Fruit fly (Drosophila melanogaster) whole organism, embryonic: ENCODE data around the gene Grip75.

Source experiments
- Antp ChIP-seq: fragments of 200-800 bp; sonication (Bioruptor generic); optimal IDR thresholded peaks from 3 replicates; lab custom pipeline; 2016; ENCODE audit warnings: missing biosample characterization, missing genetic modification characterization
- Asciz ChIP-seq: fragments of 200-800 bp; sonication (Bioruptor generic); optimal IDR thresholded peaks from 2 replicates; lab custom pipeline; 2017; ENCODE audit warnings: missing biosample characterization, mild to moderate bottlenecking, missing genetic modification characterization, missing genetic modification reagents
- BtbVII ChIP-seq: fragments of 200-800 bp; sonication (Bioruptor generic); optimal IDR thresholded peaks from 3 replicates; lab custom pipeline; 2017; ENCODE audit warnings: missing biosample characterization, mild to moderate bottlenecking, missing genetic modification characterization
- CG1024 ChIP-seq: fragments of 200-800 bp; sonication (Bioruptor generic); IDR thresholded peaks from 2 replicates; pipeline ENCODE4 v1.3.6; 2022; ENCODE audit warnings: missing biosample characterization, missing genetic modification characterization
- CG1603 ChIP-seq: fragments of 200-800 bp; sonication (Bioruptor generic); optimal IDR thresholded peaks from 2 replicates; lab custom pipeline; 2019; ENCODE audit warnings: missing biosample characterization, mild to moderate bottlenecking, missing genetic modification characterization, moderate library complexity
- CG17385 ChIP-seq: fragments of 200-800 bp; sonication (Bioruptor generic); optimal IDR thresholded peaks from 3 replicates; lab custom pipeline; 2018; ENCODE audit warnings: missing biosample characterization, mild to moderate bottlenecking, missing genetic modification characterization
- CG18262 ChIP-seq: fragments of 200-800 bp; optimal IDR thresholded peaks from 3 replicates; lab custom pipeline; 2019; ENCODE audit warnings: missing biosample characterization, mild to moderate bottlenecking, missing genetic modification characterization, moderate library complexity
- CG18619 ChIP-seq: fragments of 200-800 bp; sonication (Bioruptor generic); optimal IDR thresholded peaks from 3 replicates; lab custom pipeline; 2017; ENCODE audit warnings: missing biosample characterization, mild to moderate bottlenecking, missing genetic modification characterization
- CG3065 ChIP-seq: fragments of 200-800 bp; sonication (Bioruptor generic); optimal IDR thresholded peaks from 2 replicates; lab custom pipeline; 2016; ENCODE audit warnings: missing biosample characterization, missing genetic modification characterization
- CG31441 ChIP-seq: fragments of 200-800 bp; sonication (Bioruptor generic); IDR thresholded peaks from 2 replicates; pipeline ENCODE4 v1.3.6; 2022; ENCODE audit warnings: missing biosample characterization, missing genetic modification characterization
- CG3281 ChIP-seq: fragments of 200-800 bp; sonication (Bioruptor generic); optimal IDR thresholded peaks from 3 replicates; lab custom pipeline; 2017; ENCODE audit warnings: missing biosample characterization, mild to moderate bottlenecking, missing genetic modification characterization
- CG34422 ChIP-seq: fragments of 200-800 bp; sonication (Bioruptor generic); IDR thresholded peaks from 3 replicates; pipeline ENCODE4 v1.3.6; 2022; ENCODE audit warnings: missing biosample characterization, missing genetic modification characterization
- CG3847 ChIP-seq: fragments of 200-800 bp; sonication (Bioruptor generic); IDR thresholded peaks from 2 replicates; pipeline ENCODE4 v1.3.6; 2022; ENCODE audit warnings: missing biosample characterization, missing genetic modification characterization
- CG7372 ChIP-seq: fragments of 200-800 bp; sonication (Bioruptor generic); IDR thresholded peaks from 2 replicates; pipeline ENCODE4 v1.3.6; 2022; ENCODE audit warnings: missing biosample characterization, missing genetic modification characterization
- CG7786 ChIP-seq: fragments of 200-800 bp; sonication (Bioruptor generic); optimal IDR thresholded peaks from 2 replicates; lab custom pipeline; 2016; ENCODE audit warnings: missing biosample characterization, missing genetic modification characterization
- CG7928 ChIP-seq: fragments of 200-800 bp; sonication (Bioruptor generic); optimal IDR thresholded peaks from 2 replicates; lab custom pipeline; 2017; ENCODE audit warnings: missing biosample characterization, mild to moderate bottlenecking, missing genetic modification characterization
- CG8089 ChIP-seq: fragments of 200-800 bp; sonication (Bioruptor generic); optimal IDR thresholded peaks from 3 replicates; lab custom pipeline; 2016; ENCODE audit warnings: missing biosample characterization, missing genetic modification characterization
- Doc3 ChIP-seq: fragments of 200-800 bp; sonication (Bioruptor generic); IDR thresholded peaks from 3 replicates; pipeline ENCODE4 v1.3.6; 2022; ENCODE audit warnings: missing biosample characterization, missing genetic modification characterization; ENCODE audit not compliant: partially characterized antibody
- Elba2 ChIP-seq: fragments of 200-800 bp; sonication (Bioruptor generic); optimal IDR thresholded peaks from 3 replicates; lab custom pipeline; 2016; ENCODE audit warnings: missing biosample characterization, missing genetic modification characterization
- HLH54F ChIP-seq: fragments of 200-800 bp; sonication (Bioruptor generic); optimal IDR thresholded peaks from 3 replicates; lab custom pipeline; 2016; ENCODE audit warnings: missing biosample characterization, missing genetic modification characterization
- Hand ChIP-seq: fragments of 200-800 bp; sonication (Bioruptor generic); optimal IDR thresholded peaks from 2 replicates; lab custom pipeline; 2017; ENCODE audit warnings: mild to moderate bottlenecking, missing biosample characterization, missing genetic modification reagents, missing genetic modification characterization
- HmgZ ChIP-seq: fragments of 200-800 bp; sonication (Bioruptor generic); optimal IDR thresholded peaks from 2 replicates; lab custom pipeline; 2018; ENCODE audit warnings: missing biosample characterization, mild to moderate bottlenecking, missing genetic modification characterization
- Hr3 ChIP-seq: fragments of 200-800 bp; sonication (Bioruptor generic); optimal IDR thresholded peaks from 3 replicates; lab custom pipeline; 2016; ENCODE audit warnings: missing biosample characterization, missing genetic modification characterization
- Hr51 ChIP-seq, 2 experiments: fragments of 200-800 bp; sonication (Bioruptor generic); optimal IDR thresholded peaks; 2 replicates in 1 of 2; 3 replicates in 1 of 2; lab custom pipeline; 2016 to 2018; ENCODE audit warnings: missing biosample characterization in 2 of 2, missing genetic modification characterization in 2 of 2, mild to moderate bottlenecking in 1 of 2, moderate library complexity in 1 of 2
- Lpt ChIP-seq: fragments of >200 bp; optimal IDR thresholded peaks from 2 replicates; lab custom pipeline; 2018; ENCODE audit warnings: missing biosample characterization, missing genetic modification characterization
- NfI ChIP-seq: fragments of 200-800 bp; sonication (Bioruptor generic); optimal IDR thresholded peaks from 3 replicates; lab custom pipeline; 2018; ENCODE audit warnings: missing biosample characterization, mild to moderate bottlenecking, missing genetic modification characterization, moderate library complexity
- Sox100B ChIP-seq: fragments of 200-800 bp; sonication (Bioruptor generic); optimal IDR thresholded peaks from 3 replicates; lab custom pipeline; 2018; ENCODE audit warnings: missing biosample characterization, mild to moderate bottlenecking, missing genetic modification characterization
- Vsx1 ChIP-seq: fragments of 200-800 bp; sonication (Bioruptor generic); optimal IDR thresholded peaks from 2 replicates; lab custom pipeline; 2017; ENCODE audit warnings: missing biosample characterization, mild to moderate bottlenecking, missing genetic modification characterization, missing genetic modification reagents
- bcd ChIP-seq: fragments of 200-800 bp; sonication (Bioruptor generic); optimal IDR thresholded peaks from 2 replicates; lab custom pipeline; 2017; ENCODE audit warnings: missing biosample characterization, mild to moderate bottlenecking, missing genetic modification characterization
- btn ChIP-seq: fragments of 200-800 bp; sonication (Bioruptor generic); optimal IDR thresholded peaks from 2 replicates; lab custom pipeline; 2016; ENCODE audit warnings: missing biosample characterization, missing genetic modification characterization
- chm ChIP-seq: fragments of 200-800 bp; sonication (Bioruptor generic); IDR thresholded peaks from 2 replicates; pipeline ENCODE4 v1.3.6; 2022; ENCODE audit warnings: missing biosample characterization, missing genetic modification characterization
- da ChIP-seq: fragments of 200-800 bp; sonication (Bioruptor generic); optimal IDR thresholded peaks from 2 replicates; lab custom pipeline; 2016; ENCODE audit warnings: missing biosample characterization, missing genetic modification characterization
- dm ChIP-seq: fragments of 200-800 bp; sonication (Bioruptor generic); optimal IDR thresholded peaks from 3 replicates; lab custom pipeline; 2016; ENCODE audit warnings: missing biosample characterization, missing genetic modification characterization
- dmrt11E ChIP-seq: fragments of 200-800 bp; sonication (Bioruptor generic); optimal IDR thresholded peaks from 3 replicates; lab custom pipeline; 2018; ENCODE audit warnings: missing biosample characterization, mild to moderate bottlenecking, missing genetic modification characterization, moderate library complexity
- eve ChIP-seq, 2 experiments: fragments of >200 bp; optimal IDR thresholded peaks; 2 replicates each; lab custom pipeline; 2017; ENCODE audit warnings: missing biosample characterization in 2 of 2, missing genetic modification characterization in 2 of 2
- ham ChIP-seq: fragments of 200-800 bp; sonication (Bioruptor generic); IDR thresholded peaks from 2 replicates; pipeline ENCODE4 v1.3.6; 2022; ENCODE audit warnings: missing biosample characterization, missing genetic modification characterization
- hkb ChIP-seq, 2 experiments: fragments of 200-800 bp in 1 of 2; fragments of >200 bp in 1 of 2; sonication (Bioruptor generic) in 1 of 2; IDR thresholded peaks in 1 of 2; optimal IDR thresholded peaks in 1 of 2; 2 replicates each; pipeline versions ENCODE4 v1.3.6 to Lab custom; 2017 to 2022; ENCODE audit warnings: missing biosample characterization in 1 of 2, missing genetic modification characterization in 1 of 2
- knrl ChIP-seq: fragments of 200-800 bp; sonication (Bioruptor generic); IDR thresholded peaks from 3 replicates; pipeline ENCODE4 v1.3.6; 2022; ENCODE audit warnings: missing biosample characterization, missing genetic modification characterization; ENCODE audit not compliant: partially characterized antibody
- lilli ChIP-seq: fragments of 200-800 bp; sonication (Bioruptor generic); optimal IDR thresholded peaks from 3 replicates; lab custom pipeline; 2016; ENCODE audit warnings: missing biosample characterization, missing genetic modification characterization
- mirr ChIP-seq: fragments of 200-800 bp; sonication (Bioruptor generic); optimal IDR thresholded peaks from 3 replicates; lab custom pipeline; 2018; ENCODE audit warnings: missing biosample characterization, mild to moderate bottlenecking, missing genetic modification characterization
- nerfin-1 ChIP-seq: fragments of 200-800 bp; sonication (Bioruptor generic); optimal IDR thresholded peaks from 3 replicates; lab custom pipeline; 2019; ENCODE audit warnings: missing biosample characterization, mild to moderate bottlenecking, missing genetic modification characterization, moderate library complexity
- phol ChIP-seq: fragments of 200-800 bp; sonication (Bioruptor generic); optimal IDR thresholded peaks from 3 replicates; lab custom pipeline; 2018; ENCODE audit warnings: missing biosample characterization, mild to moderate bottlenecking, missing genetic modification characterization, moderate library complexity
- ranshi ChIP-seq: fragments of 200-800 bp; sonication (Bioruptor generic); IDR thresholded peaks from 2 replicates; pipeline ENCODE4 v1.3.6; 2022; ENCODE audit warnings: missing biosample characterization, missing genetic modification characterization
- sim ChIP-seq: fragments of 200-800 bp; sonication (Bioruptor generic); IDR thresholded peaks from 2 replicates; pipeline ENCODE4 v1.3.6; 2022; ENCODE audit warnings: missing biosample characterization, missing genetic modification characterization
- sisA ChIP-seq: fragments of 200-800 bp; sonication (Bioruptor generic); IDR thresholded peaks from 2 replicates; pipeline ENCODE4 v1.3.6; 2022; ENCODE audit warnings: missing biosample characterization, missing genetic modification characterization
- slou ChIP-seq: fragments of 200-800 bp; sonication (Bioruptor generic); optimal IDR thresholded peaks from 3 replicates; lab custom pipeline; 2016; ENCODE audit warnings: missing biosample characterization, missing genetic modification characterization
- sqz ChIP-seq: fragments of 200-800 bp; sonication (Bioruptor generic); optimal IDR thresholded peaks from 3 replicates; lab custom pipeline; 2018; ENCODE audit warnings: missing biosample characterization, mild to moderate bottlenecking, missing genetic modification characterization
- ttk ChIP-seq: fragments of 200-800 bp; sonication (Bioruptor generic); IDR thresholded peaks from 2 replicates; pipeline ENCODE4 v2.1.2; 2022; ENCODE audit warnings: missing biosample characterization, missing genetic modification characterization
- zen2 ChIP-seq: fragments of 200-800 bp; sonication (Bioruptor generic); IDR thresholded peaks from 3 replicates; pipeline ENCODE4 v1.3.6; 2022; ENCODE audit warnings: missing biosample characterization, missing genetic modification characterization; ENCODE audit not compliant: partially characterized antibody
- zfh1 ChIP-seq: fragments of 200-800 bp; sonication (Bioruptor generic); IDR thresholded peaks from 3 replicates; pipeline ENCODE4 v1.3.6; 2022; ENCODE audit warnings: missing biosample characterization, missing genetic modification characterization

The Grip75 gene

dm6 chr2L:10519225-10519624 lies 36.1 kb downstream of the Grip75 start (continued):
- TF ChIP-seq CG7372 (GFP tag; lab: Robert Waterston, UW) = peak; percentile 64; the same call in 1 of the 2 replicates
- peak; percentile 45 for TF ChIP-seq CG18262 (tag; lab: Kevin White, UChicago)
- no peak for TF ChIP-seq mirr (GFP tag; lab: Kevin White, UChicago)
- TF ChIP-seq dm (GFP tag; lab: Kevin White, UChicago) = no peak
- TF ChIP-seq hkb (optimal IDR thresholded peaks at IDR 0.05; lab: Kevin White, UChicago) = no peak
- TF ChIP-seq hkb (GFP tag; IDR thresholded peaks at IDR 0.05; lab: Robert Waterston, UW) = peak; percentile 73
- TF ChIP-seq zen2 (GFP tag; lab: Robert Waterston, UW) = no peak
- peak in 1 of 2 experiments; percentile 72 for TF ChIP-seq Hr51 (GFP tag; optimal IDR thresholded peaks at IDR 0.05; lab: Kevin White, UChicago)
- TF ChIP-seq chm (GFP tag; lab: Robert Waterston, UW) = no peak
- TF ChIP-seq bcd (GFP tag; lab: Kevin White, UChicago) = peak; percentile 66
- peak; percentile 78 for TF ChIP-seq CG34422 (GFP tag; lab: Robert Waterston, UW)
- TF ChIP-seq CG8089 (GFP tag; lab: Kevin White, UChicago) = no peak
- TF ChIP-seq ranshi (GFP tag; lab: Robert Waterston, UW) = peak; percentile 53; the same call in 1 of the 2 replicates
- peak; percentile 55 for TF ChIP-seq BtbVII
- peak; percentile 47; the same call in 1 of the 2 replicates for TF ChIP-seq ttk (GFP tag; lab: Robert Waterston, UW)
- peak; percentile 30 for TF ChIP-seq CG18619 (GFP tag; lab: Kevin White, UChicago)
- TF ChIP-seq Hand (GFP tag; lab: Kevin White, UChicago) = peak; percentile 5
- TF ChIP-seq btn (GFP tag; lab: Kevin White, UChicago) = no peak
- no peak for TF ChIP-seq CG1024
- no peak for TF ChIP-seq Elba2 (GFP tag; lab: Kevin White, UChicago)
- peak; percentile 48 for TF ChIP-seq CG17385 (GFP tag; lab: Kevin White, UChicago)
- TF ChIP-seq nerfin-1 (tag; lab: Kevin White, UChicago) = no peak
- no peak for TF ChIP-seq slou
- TF ChIP-seq sisA (GFP tag; lab: Robert Waterston, UW) = peak; percentile 62
- 0 out of 2 replicates have a peak, but pooled peaks have one; percentile 13 for TF ChIP-seq sim (GFP tag; lab: Robert Waterston, UW)
- peak; percentile 57 for TF ChIP-seq CG1603 (tag; lab: Kevin White, UChicago)
- TF ChIP-seq NfI (GFP tag; lab: Kevin White, UChicago) = peak; percentile 59
- TF ChIP-seq eve (GFP tag; optimal IDR thresholded peaks at IDR 0.05; lab: Kevin White, UChicago) = peak in 1 of 2 experiments; percentile 66
- peak; percentile 66 for TF ChIP-seq CG3281
- peak; percentile 71 for TF ChIP-seq lilli (GFP tag; lab: Kevin White, UChicago)
- TF ChIP-seq Lpt (GFP tag; lab: Kevin White, UChicago) = no peak
- TF ChIP-seq dmrt11E (tag; lab: Kevin White, UChicago) = no peak
- TF ChIP-seq da = no peak
- peak; percentile 48; the same call in 1 of the 2 replicates for TF ChIP-seq CG31441
- peak; percentile 56; the same call in 2 of the 3 replicates for TF ChIP-seq zfh1 (GFP tag; lab: Robert Waterston, UW)
- TF ChIP-seq CG3065 = no peak
- TF ChIP-seq CG7786 (GFP tag; lab: Kevin White, UChicago) = peak; percentile 10
- TF ChIP-seq Vsx1 (GFP tag; lab: Kevin White, UChicago) = peak; percentile 29
- no peak for TF ChIP-seq Doc3 (GFP tag; lab: Robert Waterston, UW)
- peak; percentile 19 for TF ChIP-seq sqz (GFP tag; lab: Kevin White, UChicago)
- peak; percentile 36 for TF ChIP-seq Hr3 (GFP tag; lab: Kevin White, UChicago)
- peak; percentile 23 for TF ChIP-seq Antp (GFP tag; lab: Kevin White, UChicago)
- no peak for TF ChIP-seq CG7928 (GFP tag; lab: Kevin White, UChicago)
- TF ChIP-seq Asciz (GFP tag; lab: Kevin White, UChicago) = peak; percentile 37
- TF ChIP-seq ham (GFP tag; lab: Robert Waterston, UW) = no peak
- TF ChIP-seq HmgZ (tag; lab: Kevin White, UChicago) = peak; percentile 37
- TF ChIP-seq knrl (GFP tag; lab: Robert Waterston, UW) = no peak
- TF ChIP-seq phol (tag; lab: Kevin White, UChicago) = peak; percentile 47
- TF ChIP-seq HLH54F (GFP tag; lab: Kevin White, UChicago) = peak; percentile 17
- TF ChIP-seq Sox100B (GFP tag; lab: Kevin White, UChicago) = peak; percentile 36
- TF ChIP-seq CG3847 (GFP tag; lab: Robert Waterston, UW) = peak; percentile 52
